Fruit fly (Drosophila melanogaster): ENCODE data around the gene Rab23.

DNA sequence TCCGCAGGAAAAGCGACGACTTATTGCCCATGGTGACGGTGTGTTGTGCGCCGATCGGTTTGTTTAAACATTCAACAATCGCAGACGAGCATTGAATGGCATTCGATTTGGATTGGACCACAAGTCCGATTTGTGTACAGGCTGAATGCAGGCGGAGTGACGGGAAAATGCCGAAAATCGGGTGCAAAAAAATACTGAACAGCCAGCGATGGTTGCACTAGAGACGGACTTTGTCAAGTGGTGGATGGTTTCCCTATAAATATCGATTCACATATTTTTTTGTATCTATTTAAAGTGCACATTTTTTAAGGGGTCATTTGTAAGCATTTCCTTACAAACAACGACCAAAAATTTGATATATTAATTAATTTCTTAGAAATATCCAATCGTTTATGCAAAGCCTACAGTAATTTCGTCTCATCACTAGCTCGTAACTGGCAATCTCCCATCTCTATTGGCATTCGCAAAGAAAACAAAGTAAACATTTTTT lies 30.5 kb downstream of the Rab23 start, which contains the start of the genes elm and MED27:
- TF ChIP-seq CTCF (optimal IDR thresholded peaks at IDR 0.05): no peak
- TF ChIP-seq CG8478 (optimal IDR thresholded peaks at IDR 0.05): no peak
